Worm (Caenorhabditis elegans) whole organism, late embryonic: ENCODE data around the gene K02A6.3.
A peak's percentile ranks its signal among the peaks of the same experiment; 100 is the strongest.

Source experiments
- C08G9.2 ChIP-seq: sonication (generic microtip); optimal IDR thresholded peaks from 2 replicates; lab custom pipeline; 2016; ENCODE audit warnings: mild to moderate bottlenecking, missing genetic modification characterization, moderate library complexity, missing compliant biosample characterization
- K02D7.2 ChIP-seq: sonication (generic microtip); optimal IDR thresholded peaks from 2 replicates; lab custom pipeline; 2017; ENCODE audit warnings: mild to moderate bottlenecking, missing genetic modification characterization, missing compliant biosample characterization
- K09A11.1 ChIP-seq: sonication (generic microtip); optimal IDR thresholded peaks from 2 replicates; lab custom pipeline; 2017; ENCODE audit warnings: antibody characterized with exemption, mild to moderate bottlenecking, missing genetic modification characterization, missing compliant biosample characterization; ENCODE audit not compliant: insufficient read depth
- ahr-1 ChIP-seq: sonication (generic microtip); optimal IDR thresholded peaks from 2 replicates; lab custom pipeline; 2016; ENCODE audit warnings: missing genetic modification characterization, missing compliant biosample characterization
- ceh-34 ChIP-seq: sonication (generic microtip); optimal IDR thresholded peaks from 2 replicates; lab custom pipeline; 2016; ENCODE audit warnings: mild to moderate bottlenecking, missing genetic modification characterization, missing compliant biosample characterization
- ceh-45 ChIP-seq: fragments of 200-800 bp; sonication (Bioruptor generic); IDR thresholded peaks from 2 replicates; pipeline ENCODE4 v1.3.6; 2022; ENCODE audit warnings: missing genetic modification reagents, missing genetic modification characterization, missing compliant biosample characterization
- elt-2 ChIP-seq: sonication (generic microtip); optimal IDR thresholded peaks from 2 replicates; lab custom pipeline; 2016; ENCODE audit warnings: missing genetic modification reagents, missing genetic modification characterization, missing compliant biosample characterization
- fkh-10 ChIP-seq: fragments of 150-350 bp; optimal IDR thresholded peaks from 2 replicates; lab custom pipeline; 2014; ENCODE audit warnings: missing biosample characterization, missing genetic modification reagents, missing genetic modification characterization
- fkh-6 ChIP-seq: sonication (generic microtip); optimal IDR thresholded peaks from 2 replicates; lab custom pipeline; 2016; ENCODE audit warnings: missing genetic modification characterization, missing compliant biosample characterization
- gmeb-2 ChIP-seq: sonication (generic microtip); optimal IDR thresholded peaks from 2 replicates; lab custom pipeline; 2016; ENCODE audit warnings: missing genetic modification characterization, inconsistent platforms, missing compliant biosample characterization
- hlh-30 ChIP-seq: sonication (generic microtip); optimal IDR thresholded peaks from 2 replicates; lab custom pipeline; 2017; ENCODE audit warnings: antibody characterized with exemption, missing genetic modification characterization, missing compliant biosample characterization; ENCODE audit not compliant: insufficient read depth
- hlh-6 ChIP-seq: sonication (generic microtip); optimal IDR thresholded peaks from 2 replicates; lab custom pipeline; 2016; ENCODE audit warnings: missing genotype, missing genetic modification characterization, missing compliant biosample characterization
- hlh-8 ChIP-seq: sonication (generic microtip); optimal IDR thresholded peaks from 2 replicates; lab custom pipeline; 2016; ENCODE audit warnings: missing genotype, missing genetic modification characterization, missing compliant biosample characterization
- pat-9 ChIP-seq: fragments of 200-800 bp; sonication (Bioruptor generic); optimal IDR thresholded peaks from 2 replicates; lab custom pipeline; 2018; ENCODE audit warnings: mild to moderate bottlenecking, missing genetic modification characterization, moderate library complexity, missing compliant biosample characterization
- pha-4 ChIP-seq: fragments of 150-350 bp; optimal IDR thresholded peaks from 2 replicates; lab custom pipeline; 2018; ENCODE audit warnings: missing biosample characterization, missing genetic modification reagents, missing genetic modification characterization
- pqm-1 ChIP-seq: sonication (generic microtip); optimal IDR thresholded peaks from 2 replicates; lab custom pipeline; 2016; ENCODE audit warnings: missing genetic modification characterization, missing compliant biosample characterization
- ref-2 ChIP-seq: sonication (generic microtip); optimal IDR thresholded peaks from 2 replicates; lab custom pipeline; 2016; ENCODE audit warnings: missing genetic modification characterization, missing compliant biosample characterization
- sdc-2 ChIP-seq: sonication (generic microtip); optimal IDR thresholded peaks from 2 replicates; lab custom pipeline; 2016; ENCODE audit warnings: missing genotype, missing genetic modification characterization, missing compliant biosample characterization
- sox-2 ChIP-seq: fragments of 200-800 bp; sonication (Bioruptor generic); IDR thresholded peaks from 2 replicates; pipeline ENCODE4 v1.3.6; 2022; ENCODE audit warnings: missing genetic modification reagents, missing genetic modification characterization, missing compliant biosample characterization
- sox-4 ChIP-seq: sonication (generic microtip); optimal IDR thresholded peaks from 2 replicates; lab custom pipeline; 2017; ENCODE audit warnings: mild to moderate bottlenecking, missing genetic modification characterization, inconsistent platforms, missing compliant biosample characterization
- syd-9 ChIP-seq: sonication (generic microtip); optimal IDR thresholded peaks from 2 replicates; lab custom pipeline; 2016; ENCODE audit warnings: mild to moderate bottlenecking, missing genetic modification characterization, moderate library complexity, missing compliant biosample characterization
- ttx-3 ChIP-seq: sonication (generic microtip); optimal IDR thresholded peaks from 2 replicates; lab custom pipeline; 2016; ENCODE audit warnings: missing genetic modification reagents, missing genetic modification characterization, missing compliant biosample characterization
- unc-42 ChIP-seq: sonication (generic microtip); optimal IDR thresholded peaks from 2 replicates; lab custom pipeline; 2016; ENCODE audit warnings: missing genotype, missing genetic modification characterization, missing compliant biosample characterization
- ztf-16 ChIP-seq: sonication (generic microtip); optimal IDR thresholded peaks from 2 replicates; lab custom pipeline; 2017; ENCODE audit warnings: missing genetic modification characterization, missing compliant biosample characterization

The K02A6.3 gene

DNA sequence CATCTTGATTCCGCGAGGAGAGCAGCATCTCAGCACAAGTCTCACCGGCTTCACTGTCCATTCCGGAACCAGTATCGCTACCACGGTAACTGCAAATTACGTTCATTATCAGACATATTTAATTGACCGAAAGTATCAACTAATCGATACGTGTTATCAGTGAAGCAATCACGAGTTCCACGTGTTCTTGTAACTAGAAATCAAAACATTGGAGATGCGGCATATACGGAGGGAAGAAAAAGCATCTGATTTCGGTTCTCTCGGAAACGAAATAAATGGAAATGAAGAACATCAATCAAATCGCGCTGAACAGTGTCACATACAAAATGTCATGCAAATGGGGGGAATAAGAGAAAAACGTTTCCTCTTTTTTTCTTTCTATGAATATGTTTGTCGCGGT is 38.5 kb downstream of the K02A6.3 start:
- TF ChIP-seq pat-9 (tag; lab: Kevin White, UChicago): no peak
- no peak for TF ChIP-seq sdc-2 (tag; lab: Kevin White, UChicago)
- TF ChIP-seq ceh-34: no peak
- no peak for TF ChIP-seq K02D7.2 (tag; lab: Kevin White, UChicago)
- TF ChIP-seq pha-4 (tag; lab: Kevin White, UChicago): no peak
- TF ChIP-seq pqm-1 (tag; lab: Kevin White, UChicago): no peak
- TF ChIP-seq K09A11.1 (tag; lab: Kevin White, UChicago): no peak
- TF ChIP-seq gmeb-2 (tag; lab: Kevin White, UChicago): no peak
- TF ChIP-seq fkh-10 (GFP tag; lab: Kevin White, UChicago): no peak
- TF ChIP-seq sox-2: no peak
- no peak for TF ChIP-seq hlh-8 (tag; lab: Kevin White, UChicago)
- no peak for TF ChIP-seq ahr-1 (tag; lab: Kevin White, UChicago)

DNA sequence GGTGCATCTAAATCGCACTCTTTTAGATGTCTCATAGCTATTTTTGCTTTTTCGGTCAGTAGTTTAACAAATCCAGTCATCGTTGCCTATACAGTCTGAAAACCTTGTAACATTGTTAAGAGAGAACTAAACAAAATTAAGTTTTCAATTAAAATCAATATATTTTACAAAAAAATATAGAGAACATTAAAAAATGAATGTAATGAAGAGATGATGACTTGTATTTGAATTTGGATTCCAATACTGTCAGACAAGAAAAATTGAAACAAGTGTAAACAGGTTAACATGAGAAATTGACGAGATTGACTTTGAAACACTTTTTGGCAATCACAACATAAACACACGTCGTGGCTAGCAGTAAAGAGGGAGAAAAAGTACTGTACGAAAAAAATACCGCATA is 46.7 kb downstream of the K02A6.3 start, which contains the start of gene C17H11.5:
Gene C17H11.5, minus strand, starts transcription at position 101 of the 400 bp plus-strand sequence.
- TF ChIP-seq syd-9 (tag; lab: Kevin White, UChicago) (no peak), hlh-6 (tag; lab: Kevin White, UChicago) (no peak), elt-2 (tag; lab: Kevin White, UChicago) (no peak), ztf-16 (tag; lab: Kevin White, UChicago) (no peak), ref-2 (tag; lab: Kevin White, UChicago) (no peak), hlh-30 (no peak), gmeb-2 (tag; lab: Kevin White, UChicago) (no peak), sox-4 (tag; lab: Kevin White, UChicago) (no peak), ttx-3 (tag; lab: Kevin White, UChicago) (no peak)

- TF ChIP-seq ceh-45 (GFP tag; lab: Robert Waterston, UW): peak; percentile 78
- peak; percentile 16 for TF ChIP-seq C08G9.2 (tag; lab: Kevin White, UChicago)
- TF ChIP-seq unc-42 (tag; lab: Kevin White, UChicago): peak; percentile 15
- peak; percentile 54 for TF ChIP-seq fkh-6
- TF ChIP-seq, all 69 proteins: peak for 4; not testable (repeated sequence) for 65
Observed at ce11 chrX:8181590-8182311, 50.0 kb downstream of the K02A6.3 start, which contains the start of gene C17H11.4. Gene C17H11.4, minus strand, starts transcription at chrX:8181640.
